Fruit fly (Drosophila melanogaster): ENCODE results near the gene Upf1.
A peak's percentile ranks its signal among the peaks of the same experiment; 100 is the strongest.

Gene Upf1

dm6 chrX:11917056-11917633, 12.0 kb upstream of the Upf1 start, which contains the start of gene pot:
Gene pot (minus strand): TSS chrX:11917260.
- TF ChIP-seq CG12605 (GFP tag; IDR thresholded peaks at IDR 0.05) (0 out of 2 replicates have a peak, but pooled peaks have one; percentile 16), CG10348 (GFP tag; IDR thresholded peaks at IDR 0.05) (no peak), Ets98B (GFP tag; IDR thresholded peaks at IDR 0.05) (peak; percentile 43; the same call in 1 of the 2 replicates), CG9948 (tag; optimal IDR thresholded peaks at IDR 0.05) (no peak), CG14655 (GFP tag; optimal IDR thresholded peaks at IDR 0.05) (no peak), Snoo (tag; optimal IDR thresholded peaks at IDR 0.05) (no peak), fd96Ca (GFP tag; IDR thresholded peaks at IDR 0.05) (0 out of 3 replicates have a peak, but pooled peaks have one; percentile 21)

- TF ChIP-seq Snoo (tag; optimal IDR thresholded peaks at IDR 0.05) (peak; percentile 86), gl (tag; optimal IDR thresholded peaks at IDR 0.05) (peak; percentile 65), CG12605 (GFP tag; IDR thresholded peaks at IDR 0.05) (peak; percentile 80), CG10348 (GFP tag; IDR thresholded peaks at IDR 0.05) (peak; percentile 45; the same call in 1 of the 2 replicates), CG13204 (GFP tag; optimal IDR thresholded peaks at IDR 0.05) (peak; percentile 80), CG8159 (tag; optimal IDR thresholded peaks at IDR 0.05) (peak; percentile 93), Pif1B (GFP tag; optimal IDR thresholded peaks at IDR 0.05) (peak; percentile 81), EcR (GFP tag; optimal IDR thresholded peaks at IDR 0.05) (peak; percentile 42), D1 (tag; optimal IDR thresholded peaks at IDR 0.05) (peak; percentile 79), CG14655 (GFP tag; optimal IDR thresholded peaks at IDR 0.05) (peak; percentile 90), CG17806 (tag; optimal IDR thresholded peaks at IDR 0.05) (peak; percentile 87), CG15710 (tag; optimal IDR thresholded peaks at IDR 0.05) (peak; percentile 92), CG32121 (GFP tag; IDR thresholded peaks at IDR 0.05) (peak; percentile 90), CG9948 (tag; optimal IDR thresholded peaks at IDR 0.05) (peak; percentile 87), CG4496 (GFP tag; IDR thresholded peaks at IDR 0.05) (peak; percentile 84), Pif1A (GFP tag; optimal IDR thresholded peaks at IDR 0.05) (peak; percentile 66), Ets98B (GFP tag; IDR thresholded peaks at IDR 0.05) (peak; percentile 78), CG8301 (tag; optimal IDR thresholded peaks at IDR 0.05) (peak; percentile 90), CG34367 (tag; optimal IDR thresholded peaks at IDR 0.05) (peak; percentile 87), fd96Ca (GFP tag; IDR thresholded peaks at IDR 0.05) (peak; percentile 58; the same call in 2 of the 3 replicates), rn (GFP tag; IDR thresholded peaks at IDR 0.05) (peak; percentile 67)
These were observed 10.0 kb upstream of the Upf1 start for dm6 chrX:11915154-11915593.

- TF ChIP-seq EcR (GFP tag; optimal IDR thresholded peaks at IDR 0.05): peak; percentile 23
- no peak for TF ChIP-seq Pif1A (GFP tag; optimal IDR thresholded peaks at IDR 0.05)
These were observed 8.4 kb upstream of the Upf1 start for dm6 chrX:11913581-11913980.

dm6 chrX:11906818-11907281, 1.7 kb upstream of the Upf1 start, which contains the start of gene CG43156:
Gene CG43156 (minus strand): TSS chrX:11906868.
- no peak for TF ChIP-seq CG8159 (tag; optimal IDR thresholded peaks at IDR 0.05)

dm6 chrX:11895141-11895540, 10.0 kb downstream of the Upf1 start:
- TF ChIP-seq Ets98B (GFP tag; IDR thresholded peaks at IDR 0.05) (no peak), CG10348 (GFP tag; IDR thresholded peaks at IDR 0.05) (no peak), CG9948 (tag; optimal IDR thresholded peaks at IDR 0.05) (no peak), CG14655 (GFP tag; optimal IDR thresholded peaks at IDR 0.05) (no peak), EcR (GFP tag; optimal IDR thresholded peaks at IDR 0.05) (no peak), CG12605 (GFP tag; IDR thresholded peaks at IDR 0.05) (no peak), rn (GFP tag; IDR thresholded peaks at IDR 0.05) (no peak), gl (tag; optimal IDR thresholded peaks at IDR 0.05) (no peak), CG17806 (tag; optimal IDR thresholded peaks at IDR 0.05) (no peak), CG15710 (tag; optimal IDR thresholded peaks at IDR 0.05) (no peak), CG8301 (tag; optimal IDR thresholded peaks at IDR 0.05) (no peak), CG32121 (GFP tag; IDR thresholded peaks at IDR 0.05) (no peak)

dm6 chrX:11894198-11894597, 11.0 kb downstream of the Upf1 start:
- no peak for TF ChIP-seq Pif1A (GFP tag; optimal IDR thresholded peaks at IDR 0.05)
- no peak for TF ChIP-seq rn (GFP tag; IDR thresholded peaks at IDR 0.05)
- no peak for TF ChIP-seq Snoo (tag; optimal IDR thresholded peaks at IDR 0.05)
- TF ChIP-seq CG34367 (tag; optimal IDR thresholded peaks at IDR 0.05): no peak
- no peak for TF ChIP-seq CG15710 (tag; optimal IDR thresholded peaks at IDR 0.05)
- TF ChIP-seq CG32121 (GFP tag; IDR thresholded peaks at IDR 0.05): no peak
- no peak for TF ChIP-seq CG17806 (tag; optimal IDR thresholded peaks at IDR 0.05)
- TF ChIP-seq CG12605 (GFP tag; IDR thresholded peaks at IDR 0.05): no peak
- no peak for TF ChIP-seq CG4496 (GFP tag; IDR thresholded peaks at IDR 0.05)
- no peak for TF ChIP-seq Pif1B (GFP tag; optimal IDR thresholded peaks at IDR 0.05)
- no peak for TF ChIP-seq CG8301 (tag; optimal IDR thresholded peaks at IDR 0.05)
- TF ChIP-seq fd96Ca (GFP tag; IDR thresholded peaks at IDR 0.05): no peak
- TF ChIP-seq CG8159 (tag; optimal IDR thresholded peaks at IDR 0.05): no peak
- TF ChIP-seq gl (tag; optimal IDR thresholded peaks at IDR 0.05): no peak
- TF ChIP-seq Ets98B (GFP tag; IDR thresholded peaks at IDR 0.05): no peak
- no peak for TF ChIP-seq CG10348 (GFP tag; IDR thresholded peaks at IDR 0.05)

- TF ChIP-seq CG15710 (tag; optimal IDR thresholded peaks at IDR 0.05): no peak
- no peak for TF ChIP-seq CG8159 (tag; optimal IDR thresholded peaks at IDR 0.05)
- TF ChIP-seq Ets98B (GFP tag; IDR thresholded peaks at IDR 0.05): no peak
- no peak for TF ChIP-seq CG14655 (GFP tag; optimal IDR thresholded peaks at IDR 0.05)
- TF ChIP-seq CG32121 (GFP tag; IDR thresholded peaks at IDR 0.05): no peak
- no peak for TF ChIP-seq fd96Ca (GFP tag; IDR thresholded peaks at IDR 0.05)
- no peak for TF ChIP-seq CG12605 (GFP tag; IDR thresholded peaks at IDR 0.05)
- TF ChIP-seq rn (GFP tag; IDR thresholded peaks at IDR 0.05): no peak
- no peak for TF ChIP-seq CG17806 (tag; optimal IDR thresholded peaks at IDR 0.05)
- no peak for TF ChIP-seq CG34367 (tag; optimal IDR thresholded peaks at IDR 0.05)
- no peak for TF ChIP-seq CG4496 (GFP tag; IDR thresholded peaks at IDR 0.05)
- no peak for TF ChIP-seq CG9948 (tag; optimal IDR thresholded peaks at IDR 0.05)
- TF ChIP-seq D1 (tag; optimal IDR thresholded peaks at IDR 0.05): no peak
- no peak for TF ChIP-seq CG10348 (GFP tag; IDR thresholded peaks at IDR 0.05)
- TF ChIP-seq CG13204 (GFP tag; optimal IDR thresholded peaks at IDR 0.05): no peak
- no peak for TF ChIP-seq Snoo (tag; optimal IDR thresholded peaks at IDR 0.05)
- TF ChIP-seq CG8301 (tag; optimal IDR thresholded peaks at IDR 0.05): no peak
These were observed 11.5 kb downstream of the Upf1 start, which contains the start of gene wisp for dm6 chrX:11893643-11894042. Gene wisp (plus strand): TSS chrX:11893943.
